Worm (Caenorhabditis elegans) whole organism, midembryonic: Measurements from ENCODE around the gene F40G12.5.
"Not testable (repeated sequence)": the region's sequence is repeated elsewhere in the genome, so short reads cannot be mapped to it uniquely, and the experiment has no call there.

Experiments
- T22C8.4 ChIP-seq: fragments of 200-800 bp; sonication (Bioruptor generic); IDR thresholded peaks from 2 replicates; pipeline ENCODE4 v1.3.6; 2022; ENCODE audit warnings: missing genetic modification characterization, missing compliant biosample characterization
- cog-1 ChIP-seq: sonication (generic microtip); optimal IDR thresholded peaks from 2 replicates; lab custom pipeline; 2016; ENCODE audit warnings: missing genetic modification characterization, missing compliant biosample characterization
- flt-1 ChIP-seq: fragments of 200-800 bp; sonication (Bioruptor generic); IDR thresholded peaks from 2 replicates; pipeline ENCODE4 v1.3.6; 2022; ENCODE audit warnings: missing genetic modification characterization, missing compliant biosample characterization
- klf-2 ChIP-seq: fragments of 200-800 bp; sonication (Bioruptor generic); conservative IDR thresholded peaks from 2 replicates; pipeline ENCODE4 v1.3.6; 2022; ENCODE audit warnings: missing genetic modification reagents, missing genetic modification characterization, missing compliant biosample characterization
- med-1 ChIP-seq: sonication (generic microtip); optimal IDR thresholded peaks from 2 replicates; lab custom pipeline; 2017; ENCODE audit warnings: missing genetic modification characterization, mild to moderate bottlenecking, missing compliant biosample characterization, antibody characterized with exemption, missing genetic modification reagents; ENCODE audit not compliant: insufficient read depth
- ref-1 ChIP-seq: fragments of 200-800 bp; sonication (Bioruptor generic); conservative IDR thresholded peaks from 2 replicates; pipeline ENCODE4 v1.3.6; 2022; ENCODE audit warnings: missing genetic modification reagents, missing genetic modification characterization, missing compliant biosample characterization
- tab-1 ChIP-seq: fragments of 200-800 bp; sonication (Bioruptor generic); IDR thresholded peaks from 2 replicates; pipeline ENCODE4 v1.3.6; 2022; ENCODE audit warnings: missing genetic modification characterization, missing compliant biosample characterization
- ztf-23 ChIP-seq: fragments of 200-800 bp; sonication (Bioruptor generic); IDR thresholded peaks from 2 replicates; pipeline ENCODE4 v1.3.6; 2022; ENCODE audit warnings: missing genetic modification reagents, missing genetic modification characterization, missing compliant biosample characterization
- ztf-29 ChIP-seq: fragments of 200-800 bp; sonication (Bioruptor generic); IDR thresholded peaks from 2 replicates; pipeline ENCODE4 v1.3.6; 2022; ENCODE audit warnings: missing genetic modification reagents, missing genetic modification characterization, missing compliant biosample characterization

The F40G12.5 gene

ce11 chrV:14308164-14308563, 37.5 kb upstream of the F40G12.5 start, which contains the start of gene spig-5:
Gene spig-5 (plus strand): TSS chrV:14308464.
- not testable (repeated sequence) for TF ChIP-seq ztf-29 (GFP tag; lab: Robert Waterston, UW); ztf-23; med-1

ce11 chrV:14306771-14307170, 36.1 kb upstream of the F40G12.5 start, which contains the start of gene spig-4:
Gene spig-4 (minus strand): TSS chrV:14306871.
- TF ChIP-seq tab-1; med-1; flt-1 (GFP tag; lab: Robert Waterston, UW): not testable (repeated sequence)

- no peak for TF ChIP-seq klf-2 (GFP tag; lab: Robert Waterston, UW)
- TF ChIP-seq ztf-23: no peak
- TF ChIP-seq flt-1 (GFP tag; lab: Robert Waterston, UW): no peak
- no peak for TF ChIP-seq ztf-29 (GFP tag; lab: Robert Waterston, UW)
- no peak for TF ChIP-seq tab-1
Measured at ce11 chrV:14301076-14301475, 30.4 kb upstream of the F40G12.5 start, which contains the start of gene F14D7.6. Gene F14D7.6 (plus strand): TSS chrV:14301413.

ce11 chrV:14299569-14300064, 29.0 kb upstream of the F40G12.5 start, which contains the start of the genes spig-3 and F14D7.12:
Gene spig-3 (minus strand): TSS chrV:14299669.
Gene F14D7.12 (plus strand): TSS chrV:14300014.
- TF ChIP-seq ref-1 (GFP tag; lab: Robert Waterston, UW) (no peak), tab-1 (no peak), ztf-23 (no peak), klf-2 (GFP tag; lab: Robert Waterston, UW) (no peak), cog-1 (tag; lab: Kevin White, UChicago) (no peak), T22C8.4 (no peak)

DNA sequence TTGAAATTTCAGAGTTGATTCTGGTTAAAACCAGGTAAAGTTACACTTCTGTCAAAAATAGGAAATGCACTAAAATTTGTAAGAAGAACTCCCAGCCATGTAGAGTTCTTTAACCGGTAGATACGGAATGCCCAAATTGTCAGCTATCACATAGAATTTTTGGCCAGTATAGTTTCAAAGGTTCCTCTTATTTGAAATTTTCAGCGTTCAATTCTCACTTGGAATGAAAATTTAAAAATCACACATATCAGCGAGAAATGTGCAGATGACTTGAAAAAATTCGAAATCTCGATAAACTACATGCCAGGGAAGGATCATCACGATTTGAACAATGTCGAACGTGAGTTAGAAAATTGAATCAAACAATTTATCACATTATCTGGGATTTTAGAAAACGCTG, 25.9 kb upstream of the F40G12.5 start, which contains the start of gene F14D7.3:
F14D7.3 (plus strand) TSS at position 301 of the 400 bp plus-strand sequence.
- no peak for TF ChIP-seq ref-1 (GFP tag; lab: Robert Waterston, UW)
- TF ChIP-seq ztf-29 (GFP tag; lab: Robert Waterston, UW): no peak
- no peak for TF ChIP-seq cog-1 (tag; lab: Kevin White, UChicago)
- TF ChIP-seq T22C8.4: no peak
- TF ChIP-seq flt-1 (GFP tag; lab: Robert Waterston, UW): no peak
- TF ChIP-seq med-1: no peak
- TF ChIP-seq klf-2 (GFP tag; lab: Robert Waterston, UW): no peak
- TF ChIP-seq ztf-23: no peak

ce11 chrV:14294396-14294795, 23.8 kb upstream of the F40G12.5 start, which contains the start of gene F14D7.9:
Gene F14D7.9 (plus strand): TSS chrV:14294696.
- no peak for TF ChIP-seq cog-1 (tag; lab: Kevin White, UChicago)
- no peak for TF ChIP-seq flt-1 (GFP tag; lab: Robert Waterston, UW)
- no peak for TF ChIP-seq med-1
- TF ChIP-seq klf-2 (GFP tag; lab: Robert Waterston, UW): no peak
- TF ChIP-seq ztf-29 (GFP tag; lab: Robert Waterston, UW): no peak
- no peak for TF ChIP-seq T22C8.4

DNA sequence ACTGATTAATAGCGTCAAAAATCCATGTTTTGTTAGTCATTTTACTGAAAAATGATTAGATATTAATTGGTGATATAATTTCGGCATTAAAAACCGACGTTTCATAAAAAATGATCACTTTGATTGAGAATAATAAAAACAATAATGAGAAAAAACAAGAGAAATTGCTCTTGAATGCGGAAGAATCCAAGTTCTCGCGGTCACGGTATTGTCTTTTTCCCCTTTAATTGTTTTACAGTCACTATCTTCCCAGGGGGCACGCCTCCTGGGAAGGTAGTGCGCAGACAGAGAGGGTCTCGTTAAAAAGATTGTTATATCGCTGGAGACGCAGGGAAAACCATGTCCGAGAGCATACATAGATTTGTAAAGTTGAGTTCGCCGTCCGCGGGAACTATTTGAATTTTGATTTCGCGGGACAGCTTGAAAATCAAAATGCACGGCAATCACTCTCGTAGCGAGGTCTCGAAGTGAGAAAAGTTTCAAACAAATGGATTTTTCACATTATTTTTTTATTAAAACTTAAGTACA, 23.1 kb upstream of the F40G12.5 start, which contains the start of gene F14D7.2:
F14D7.2 (minus strand) TSS at position 51 of the 528 bp plus-strand sequence.
- TF ChIP-seq tab-1 (no peak), ztf-29 (GFP tag; lab: Robert Waterston, UW) (no peak), ztf-23 (no peak), flt-1 (GFP tag; lab: Robert Waterston, UW) (no peak)

DNA sequence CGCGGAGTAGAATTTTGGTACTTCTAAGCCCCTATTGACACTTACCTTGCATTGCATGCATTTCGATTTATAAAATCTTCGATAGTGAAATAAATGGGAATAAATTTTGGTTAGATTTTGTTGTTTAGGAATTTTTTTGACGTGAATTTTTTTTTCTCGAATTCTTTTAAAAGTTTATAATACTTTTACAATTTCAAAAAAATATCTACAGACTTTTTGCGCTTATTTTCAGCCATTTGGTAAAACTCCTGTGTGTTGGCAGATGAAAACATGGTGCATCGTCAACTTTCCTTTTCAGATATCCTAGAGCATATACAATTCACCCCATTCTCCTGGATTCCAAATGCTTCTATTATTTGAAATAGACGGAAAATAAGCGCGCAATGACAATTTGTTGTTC, 20.0 kb upstream of the F40G12.5 start, which contains the start of gene F14D7.18:
F14D7.18 (minus strand) TSS at position 101 of the 400 bp plus-strand sequence.
- TF ChIP-seq med-1 (no peak), T22C8.4 (no peak), cog-1 (tag; lab: Kevin White, UChicago) (no peak), ztf-23 (no peak), tab-1 (no peak), klf-2 (GFP tag; lab: Robert Waterston, UW) (no peak), ztf-29 (GFP tag; lab: Robert Waterston, UW) (no peak), flt-1 (GFP tag; lab: Robert Waterston, UW) (no peak), ref-1 (GFP tag; lab: Robert Waterston, UW) (no peak)

- no peak for TF ChIP-seq T22C8.4
- no peak for TF ChIP-seq cog-1 (tag; lab: Kevin White, UChicago)
- TF ChIP-seq tab-1: no peak
- no peak for TF ChIP-seq flt-1 (GFP tag; lab: Robert Waterston, UW)
- no peak for TF ChIP-seq med-1
- no peak for TF ChIP-seq klf-2 (GFP tag; lab: Robert Waterston, UW)
- no peak for TF ChIP-seq ref-1 (GFP tag; lab: Robert Waterston, UW)
- TF ChIP-seq ztf-23: no peak
- TF ChIP-seq ztf-29 (GFP tag; lab: Robert Waterston, UW): no peak
Measured at ce11 chrV:14289363-14289762, 18.7 kb upstream of the F40G12.5 start, which contains the start of gene F14D7.1. Gene F14D7.1 (minus strand): TSS chrV:14289463.

ce11 chrV:14285803-14286202, 15.2 kb upstream of the F40G12.5 start, which contains the start of gene F40G12.11:
Gene F40G12.11 (plus strand): TSS chrV:14286171.
- TF ChIP-seq flt-1 (GFP tag; lab: Robert Waterston, UW): no peak
- TF ChIP-seq ztf-29 (GFP tag; lab: Robert Waterston, UW): no peak
- TF ChIP-seq T22C8.4: no peak
- TF ChIP-seq ref-1 (GFP tag; lab: Robert Waterston, UW): no peak
- TF ChIP-seq klf-2 (GFP tag; lab: Robert Waterston, UW): no peak
- no peak for TF ChIP-seq cog-1 (tag; lab: Kevin White, UChicago)
- TF ChIP-seq med-1: no peak
- no peak for TF ChIP-seq tab-1
- no peak for TF ChIP-seq ztf-23
